Fruit fly (Drosophila melanogaster): ENCODE results near the gene spas.

DNA sequence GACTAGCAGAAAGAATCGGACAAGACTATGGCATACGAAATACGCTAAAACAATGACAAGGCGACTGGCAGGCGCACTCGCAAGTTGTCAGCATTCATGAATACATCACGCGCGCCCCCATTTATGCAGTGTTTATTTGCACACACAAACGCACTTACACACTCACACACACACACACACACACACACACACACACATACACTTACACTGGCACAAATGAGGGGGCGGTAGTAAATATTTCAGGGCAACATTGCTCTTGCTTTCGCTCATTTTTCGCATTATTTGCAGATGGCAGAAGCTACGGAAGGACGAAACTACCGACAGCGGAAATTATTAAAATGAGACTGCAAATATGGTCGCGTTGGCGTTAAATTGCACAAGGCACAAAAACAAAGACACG, 41.6 kb downstream of the spas start:
- no peak for TF ChIP-seq foxo (GFP tag; optimal IDR thresholded peaks at IDR 0.05)
- no peak for TF ChIP-seq psq (GFP tag; optimal IDR thresholded peaks at IDR 0.05)
- TF ChIP-seq HLH106 (tag; optimal IDR thresholded peaks at IDR 0.05): no peak
- TF ChIP-seq Myc (optimal IDR thresholded peaks at IDR 0.05): no peak
- TF ChIP-seq pan (optimal IDR thresholded peaks at IDR 0.05): no peak
- no peak for TF ChIP-seq dl (GFP tag; optimal IDR thresholded peaks at IDR 0.05; ENCODE audit: insufficient read depth in 1 of 2, partially characterized antibody in 2 of 2)
- no peak for TF ChIP-seq rgr (GFP tag; optimal IDR thresholded peaks at IDR 0.05)
- TF ChIP-seq dmrt93B (GFP tag; optimal IDR thresholded peaks at IDR 0.05): no peak

Measured in whole organism, wandering third instar larva.